Fruit fly (Drosophila melanogaster) whole organism, embryonic: ENCODE measurements around the gene Hrs.

ENCODE experiments used
- ATbp ChIP-seq: fragments of 200-800 bp; sonication (Bioruptor generic); optimal IDR thresholded peaks from 2 replicates; lab custom pipeline; 2017; ENCODE audit warnings: missing biosample characterization, mild to moderate bottlenecking, missing genetic modification characterization, missing genetic modification reagents
- Aef1 ChIP-seq: fragments of 200-800 bp; sonication (Bioruptor generic); IDR thresholded peaks from 3 replicates; pipeline ENCODE4 v1.3.6; 2022; ENCODE audit warnings: missing biosample characterization, missing genetic modification characterization
- B-H1 ChIP-seq: fragments of 200-800 bp; sonication (Bioruptor generic); IDR thresholded peaks from 3 replicates; pipeline ENCODE4 v1.3.6; 2022; ENCODE audit warnings: missing biosample characterization, missing genetic modification characterization
- CG10209 ChIP-seq: fragments of 200-800 bp; sonication (Bioruptor generic); optimal IDR thresholded peaks from 3 replicates; lab custom pipeline; 2017; ENCODE audit warnings: missing biosample characterization, mild to moderate bottlenecking, missing genetic modification characterization, missing genetic modification reagents
- CG10366 ChIP-seq: fragments of 200-800 bp; sonication (Bioruptor generic); IDR thresholded peaks from 2 replicates; pipeline ENCODE4 v1.3.6; 2022; ENCODE audit warnings: missing biosample characterization, missing genetic modification characterization
- CG11504 ChIP-seq: fragments of 200-800 bp; sonication (Bioruptor generic); optimal IDR thresholded peaks from 3 replicates; lab custom pipeline; 2019; ENCODE audit warnings: missing biosample characterization, mild to moderate bottlenecking, missing genetic modification characterization, moderate library complexity
- CG1233 ChIP-seq: fragments of 200-800 bp; sonication (Bioruptor generic); optimal IDR thresholded peaks from 4 replicates; lab custom pipeline; 2018; ENCODE audit warnings: missing biosample characterization, mild to moderate bottlenecking, missing genetic modification characterization
- CG14667 ChIP-seq: fragments of 200-800 bp; sonication (Bioruptor generic); IDR thresholded peaks from 2 replicates; pipeline ENCODE4 v1.3.6; 2022; ENCODE audit warnings: missing biosample characterization, missing genetic modification characterization
- CG14710 ChIP-seq: fragments of 200-800 bp; sonication (Bioruptor generic); optimal IDR thresholded peaks from 3 replicates; lab custom pipeline; 2019; ENCODE audit warnings: missing biosample characterization, mild to moderate bottlenecking, missing genetic modification characterization, moderate library complexity
- CG15514 ChIP-seq: fragments of 200-800 bp; sonication (Bioruptor generic); optimal IDR thresholded peaks from 3 replicates; lab custom pipeline; 2017; ENCODE audit warnings: missing biosample characterization, missing genetic modification characterization, mild to moderate bottlenecking, moderate library complexity, missing genetic modification reagents
- CG17186 ChIP-seq: fragments of 200-800 bp; sonication (Bioruptor generic); optimal IDR thresholded peaks from 3 replicates; lab custom pipeline; 2017; ENCODE audit warnings: missing biosample characterization, missing genetic modification reagents, missing genetic modification characterization
- CG17361 ChIP-seq: fragments of 200-800 bp; sonication (Bioruptor generic); IDR thresholded peaks from 3 replicates; pipeline ENCODE4 v1.3.6; 2022; ENCODE audit warnings: missing biosample characterization, missing genetic modification characterization
- CG2889 ChIP-seq: fragments of 200-800 bp; sonication (Bioruptor generic); IDR thresholded peaks from 3 replicates; pipeline ENCODE4 v1.3.6; 2022; ENCODE audit warnings: missing biosample characterization, missing genetic modification characterization
- CG30020 ChIP-seq: fragments of 200-800 bp; optimal IDR thresholded peaks from 2 replicates; lab custom pipeline; 2019; ENCODE audit warnings: missing biosample characterization, mild to moderate bottlenecking, missing genetic modification characterization, moderate library complexity
- CG34224 ChIP-seq: fragments of 200-800 bp; sonication (Bioruptor generic); IDR thresholded peaks from 3 replicates; pipeline ENCODE4 v1.3.6; 2022; ENCODE audit warnings: missing biosample characterization, missing genetic modification characterization; ENCODE audit not compliant: partially characterized antibody
- CG3995 ChIP-seq: fragments of 200-800 bp; sonication (Bioruptor generic); optimal IDR thresholded peaks from 3 replicates; lab custom pipeline; 2016; ENCODE audit warnings: missing biosample characterization, missing genetic modification characterization
- CG4282 ChIP-seq: fragments of 200-800 bp; sonication (Bioruptor generic); optimal IDR thresholded peaks from 2 replicates; lab custom pipeline; 2016; ENCODE audit warnings: missing biosample characterization, missing genetic modification characterization
- CG43689 ChIP-seq: fragments of 200-800 bp; sonication (Bioruptor generic); IDR thresholded peaks from 2 replicates; pipeline ENCODE4 v1.3.6; 2022; ENCODE audit warnings: missing biosample characterization, missing genetic modification characterization
- CG4617 ChIP-seq: fragments of 200-800 bp; sonication (Bioruptor generic); optimal IDR thresholded peaks from 3 replicates; lab custom pipeline; 2016; ENCODE audit warnings: missing biosample characterization, missing genetic modification characterization, borderline replicate concordance
- CG6254 ChIP-seq: fragments of 200-800 bp; sonication (Bioruptor generic); optimal IDR thresholded peaks from 3 replicates; lab custom pipeline; 2017; ENCODE audit warnings: mild to moderate bottlenecking, missing biosample characterization, missing genetic modification reagents, missing genetic modification characterization
- CG7928 ChIP-seq: fragments of 200-800 bp; sonication (Bioruptor generic); optimal IDR thresholded peaks from 2 replicates; lab custom pipeline; 2017; ENCODE audit warnings: missing biosample characterization, mild to moderate bottlenecking, missing genetic modification characterization
- CG8089 ChIP-seq: fragments of 200-800 bp; sonication (Bioruptor generic); optimal IDR thresholded peaks from 3 replicates; lab custom pipeline; 2016; ENCODE audit warnings: missing biosample characterization, missing genetic modification characterization
- Chrac-16 ChIP-seq: fragments of 200-800 bp; sonication (Bioruptor generic); optimal IDR thresholded peaks from 3 replicates; lab custom pipeline; 2016; ENCODE audit warnings: missing biosample characterization, missing genetic modification characterization
- CrebB ChIP-seq: fragments of 200-800 bp; sonication (Bioruptor generic); optimal IDR thresholded peaks from 3 replicates; lab custom pipeline; 2018; ENCODE audit warnings: missing biosample characterization, mild to moderate bottlenecking, missing genetic modification characterization
- D ChIP-seq, 2 experiments: fragments of 200-800 bp in 1 of 2; fragments of >200 bp in 1 of 2; sonication (Bioruptor generic) in 1 of 2; optimal IDR thresholded peaks; 2 replicates in 1 of 2; 3 replicates in 1 of 2; lab custom pipeline; 2017; ENCODE audit warnings: mild to moderate bottlenecking in 1 of 2, missing biosample characterization in 1 of 2, missing genetic modification characterization in 1 of 2, missing genetic modification reagents in 1 of 2
- Dll ChIP-seq: fragments of 200-800 bp; sonication (Bioruptor generic); IDR thresholded peaks from 4 replicates; pipeline ENCODE4 v1.3.6; 2022; ENCODE audit warnings: missing biosample characterization, missing genetic modification characterization; ENCODE audit not compliant: partially characterized antibody
- Dp ChIP-seq: fragments of 200-800 bp; sonication (Bioruptor generic); optimal IDR thresholded peaks from 2 replicates; lab custom pipeline; 2018; ENCODE audit warnings: missing biosample characterization, mild to moderate bottlenecking, missing genetic modification characterization, moderate library complexity
- E2f1 ChIP-seq: fragments of 200-800 bp; sonication (Bioruptor generic); IDR thresholded peaks from 2 replicates; pipeline ENCODE4 v1.3.6; 2022; ENCODE audit warnings: missing biosample characterization, missing genetic modification characterization
- Ets97D ChIP-seq: fragments of 200-800 bp; sonication (Bioruptor generic); optimal IDR thresholded peaks from 3 replicates; lab custom pipeline; 2016; ENCODE audit warnings: missing biosample characterization, missing genetic modification characterization
- HLH3B ChIP-seq: fragments of 200-800 bp; sonication (Bioruptor generic); IDR thresholded peaks from 2 replicates; pipeline ENCODE4 v1.3.6; 2022; ENCODE audit warnings: missing biosample characterization, missing genetic modification characterization
- MBD-R2 ChIP-seq: fragments of 200-800 bp; sonication (Bioruptor generic); IDR thresholded peaks from 2 replicates; pipeline ENCODE4 v1.3.6; 2022; ENCODE audit warnings: missing biosample characterization, missing genetic modification characterization
- MESR4 ChIP-seq: fragments of 200-800 bp; sonication (Bioruptor generic); optimal IDR thresholded peaks from 2 replicates; lab custom pipeline; 2018; ENCODE audit warnings: missing biosample characterization, mild to moderate bottlenecking, missing genetic modification characterization, moderate library complexity
- Mad ChIP-seq: fragments of 200-800 bp; sonication (Bioruptor generic); optimal IDR thresholded peaks from 2 replicates; lab custom pipeline; 2016; ENCODE audit warnings: missing biosample characterization, missing genetic modification characterization
- YL-1 ChIP-seq: fragments of 200-800 bp; sonication (Bioruptor generic); optimal IDR thresholded peaks from 3 replicates; lab custom pipeline; 2017; ENCODE audit warnings: missing biosample characterization, mild to moderate bottlenecking, missing genetic modification characterization
- bbx ChIP-seq: fragments of 200-800 bp; sonication (Bioruptor generic); IDR thresholded peaks from 2 replicates; pipeline ENCODE4 v1.3.6; 2022; ENCODE audit warnings: missing biosample characterization, missing genetic modification characterization; ENCODE audit not compliant: partially characterized antibody
- chn ChIP-seq: fragments of 200-800 bp; sonication (Bioruptor generic); optimal IDR thresholded peaks from 2 replicates; lab custom pipeline; 2016; ENCODE audit warnings: missing biosample characterization, missing genetic modification characterization
- mirr ChIP-seq: fragments of 200-800 bp; sonication (Bioruptor generic); optimal IDR thresholded peaks from 3 replicates; lab custom pipeline; 2018; ENCODE audit warnings: missing biosample characterization, mild to moderate bottlenecking, missing genetic modification characterization
- p53 ChIP-seq: fragments of 200-800 bp; sonication (Bioruptor generic); optimal IDR thresholded peaks from 2 replicates; lab custom pipeline; 2016; ENCODE audit warnings: missing biosample characterization, missing genetic modification characterization
- pita ChIP-seq: fragments of 200-800 bp; sonication (Bioruptor generic); optimal IDR thresholded peaks from 2 replicates; lab custom pipeline; 2017; ENCODE audit warnings: missing biosample characterization, mild to moderate bottlenecking, missing genetic modification characterization
- pzg ChIP-seq: fragments of 200-800 bp; sonication (Bioruptor generic); optimal IDR thresholded peaks from 3 replicates; lab custom pipeline; 2018; ENCODE audit warnings: missing biosample characterization, mild to moderate bottlenecking, missing genetic modification characterization, moderate library complexity
- row ChIP-seq: fragments of 200-800 bp; sonication (Bioruptor generic); IDR thresholded peaks from 3 replicates; pipeline ENCODE4 v1.3.6; 2022; ENCODE audit warnings: missing biosample characterization, missing genetic modification characterization
- run ChIP-seq: fragments of 200-800 bp; sonication (Bioruptor generic); optimal IDR thresholded peaks from 3 replicates; lab custom pipeline; 2018; ENCODE audit warnings: missing biosample characterization, mild to moderate bottlenecking, missing genetic modification characterization
- sens ChIP-seq: fragments of 200-800 bp; sonication (Bioruptor generic); peaks from one replicate; lab custom pipeline; 2016; ENCODE audit warnings: missing biosample characterization, missing genetic modification characterization
- sisA ChIP-seq: fragments of 200-800 bp; sonication (Bioruptor generic); IDR thresholded peaks from 2 replicates; pipeline ENCODE4 v1.3.6; 2022; ENCODE audit warnings: missing biosample characterization, missing genetic modification characterization
- slbo ChIP-seq: fragments of 200-800 bp; sonication (Bioruptor generic); IDR thresholded peaks from 2 replicates; pipeline ENCODE4 v1.3.6; 2022; ENCODE audit warnings: missing biosample characterization, missing genetic modification characterization
- stwl ChIP-seq: fragments of 200-800 bp; sonication (Bioruptor generic); optimal IDR thresholded peaks from 3 replicates; lab custom pipeline; 2018; ENCODE audit warnings: missing biosample characterization, mild to moderate bottlenecking, missing genetic modification characterization, moderate library complexity
- tio ChIP-seq: fragments of 200-800 bp; sonication (Bioruptor generic); optimal IDR thresholded peaks from 2 replicates; lab custom pipeline; 2017; ENCODE audit warnings: missing biosample characterization, missing genetic modification characterization, inconsistent platforms
- trem ChIP-seq: fragments of 200-800 bp; optimal IDR thresholded peaks from 3 replicates; lab custom pipeline; 2019; ENCODE audit warnings: missing biosample characterization, mild to moderate bottlenecking, missing genetic modification characterization, moderate library complexity
- yki ChIP-seq: fragments of >200 bp; optimal IDR thresholded peaks from 3 replicates; lab custom pipeline; 2018
- zfh2 ChIP-seq: fragments of 200-800 bp; sonication (Bioruptor generic); optimal IDR thresholded peaks from 2 replicates; lab custom pipeline; 2016; ENCODE audit warnings: missing biosample characterization, missing genetic modification characterization

Hrs gene

DNA sequence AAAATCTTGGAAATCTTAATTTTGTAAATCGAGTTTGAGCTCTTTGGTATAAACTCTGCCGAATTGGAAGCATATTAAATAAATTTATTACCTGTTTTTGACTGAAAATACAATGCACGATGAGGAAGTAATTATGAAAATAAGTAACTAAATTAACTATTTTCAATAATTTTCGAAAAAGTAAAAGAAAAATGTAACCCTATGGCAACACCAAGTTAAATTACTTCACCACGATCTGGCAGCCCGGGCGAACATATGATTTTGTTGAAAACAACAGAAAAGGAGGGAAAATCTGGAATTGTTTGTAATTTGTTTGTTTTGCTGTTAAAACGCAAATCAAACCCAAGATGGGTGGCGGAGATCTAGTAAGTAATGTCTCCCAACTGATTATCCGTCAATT, 5.1 kb downstream of the Hrs start, which contains the start of the genes CG9961 and Cwc25:
Gene CG9961, minus strand, starts transcription at position 83 of the 400 bp plus-strand sequence.
Gene Cwc25, plus strand, starts transcription at position 247 of the 400 bp plus-strand sequence.
- peak; percentile 26; the same call in 1 of the 3 replicates for TF ChIP-seq CG34224 (GFP tag; lab: Robert Waterston, UW)
- TF ChIP-seq ATbp (GFP tag; lab: Kevin White, UChicago), result no peak
- TF ChIP-seq chn, result no peak
- no peak for TF ChIP-seq CG10366 (GFP tag; lab: Robert Waterston, UW)
- TF ChIP-seq slbo (GFP tag; lab: Robert Waterston, UW), result no peak
- no peak for TF ChIP-seq mirr (GFP tag; lab: Kevin White, UChicago)
- no peak for TF ChIP-seq CG30020 (tag; lab: Kevin White, UChicago)
- TF ChIP-seq Chrac-16, result no peak
- no peak for TF ChIP-seq CG14667 (GFP tag; lab: Robert Waterston, UW)
- peak; percentile 26 for TF ChIP-seq CG4617 (GFP tag; lab: Kevin White, UChicago)
- no peak for TF ChIP-seq CG43689 (GFP tag; lab: Robert Waterston, UW)
- peak; percentile 28 for TF ChIP-seq MESR4 (GFP tag; lab: Kevin White, UChicago)
- no peak for TF ChIP-seq CG17186 (GFP tag; lab: Kevin White, UChicago)
- peak; percentile 44 for TF ChIP-seq pzg (GFP tag; lab: Kevin White, UChicago)
- TF ChIP-seq CG4282 (GFP tag; lab: Kevin White, UChicago), result no peak
- TF ChIP-seq CG15514 (GFP tag; lab: Kevin White, UChicago), result peak; percentile 25
- TF ChIP-seq B-H1, result no peak
- TF ChIP-seq Aef1 (GFP tag; lab: Robert Waterston, UW), result no peak
- no peak for TF ChIP-seq D (optimal IDR thresholded peaks at IDR 0.05; lab: Kevin White, UChicago)
- TF ChIP-seq D (GFP tag; optimal IDR thresholded peaks at IDR 0.05; lab: Kevin White, UChicago), result no peak
- TF ChIP-seq CG2889 (GFP tag; lab: Robert Waterston, UW), result no peak
- no peak for TF ChIP-seq Mad (GFP tag; lab: Kevin White, UChicago)
- peak; percentile 84 for TF ChIP-seq sens (GFP tag; lab: Kevin White, UChicago)
- peak; percentile 90 for TF ChIP-seq MBD-R2 (GFP tag; lab: Robert Waterston, UW)
- TF ChIP-seq Dp (GFP tag; lab: Kevin White, UChicago), result peak; percentile 42
- TF ChIP-seq run (tag; lab: Kevin White, UChicago), result no peak
- TF ChIP-seq CG17361 (GFP tag; lab: Robert Waterston, UW), result 0 out of 3 replicates have a peak, but pooled peaks have one; percentile 24
- peak; percentile 53 for TF ChIP-seq CG14710 (tag; lab: Kevin White, UChicago)
- no peak for TF ChIP-seq sisA (GFP tag; lab: Robert Waterston, UW)
- TF ChIP-seq CrebB (tag; lab: Kevin White, UChicago), result no peak
- TF ChIP-seq pita, result no peak
- TF ChIP-seq Dll, result 0 out of 4 replicates have a peak, but pooled peaks have one; percentile 29
- TF ChIP-seq CG8089 (GFP tag; lab: Kevin White, UChicago), result no peak
- no peak for TF ChIP-seq yki
- TF ChIP-seq stwl (tag; lab: Kevin White, UChicago), result peak; percentile 34
- TF ChIP-seq CG7928 (GFP tag; lab: Kevin White, UChicago), result no peak
- TF ChIP-seq HLH3B, result no peak
- no peak for TF ChIP-seq CG11504 (tag; lab: Kevin White, UChicago)
- peak; percentile 24; the same call in 1 of the 2 replicates for TF ChIP-seq E2f1
- no peak for TF ChIP-seq p53 (GFP tag; lab: Kevin White, UChicago)
- TF ChIP-seq row (GFP tag; lab: Robert Waterston, UW), result 0 out of 3 replicates have a peak, but pooled peaks have one; percentile 24
- TF ChIP-seq zfh2, result no peak
- TF ChIP-seq CG1233, result no peak
- TF ChIP-seq trem (tag; lab: Kevin White, UChicago), result peak; percentile 43
- no peak for TF ChIP-seq tio
- TF ChIP-seq Ets97D (GFP tag; lab: Kevin White, UChicago), result no peak
- TF ChIP-seq YL-1 (GFP tag; lab: Kevin White, UChicago), result peak; percentile 16
- no peak for TF ChIP-seq bbx (GFP tag; lab: Robert Waterston, UW)
- no peak for TF ChIP-seq CG6254 (GFP tag; lab: Kevin White, UChicago)
- TF ChIP-seq CG10209 (GFP tag; lab: Kevin White, UChicago), result no peak
- peak; percentile 14 for TF ChIP-seq CG3995 (GFP tag; lab: Kevin White, UChicago)
